Fruit fly (Drosophila melanogaster) whole organism, prepupa: ENCODE results near the gene NHP2.

ENCODE experiments used
- CG10631 ChIP-seq: fragments of 200-800 bp; sonication (Bioruptor generic); optimal IDR thresholded peaks from 2 replicates; lab custom pipeline; 2016; ENCODE audit warnings: missing biosample characterization, missing genetic modification characterization
- Hr39 ChIP-seq: fragments of 200-800 bp; sonication (Bioruptor generic); optimal IDR thresholded peaks from 2 replicates; lab custom pipeline; 2016; ENCODE audit warnings: missing biosample characterization, missing genetic modification characterization
- Lpt ChIP-seq: fragments of 200-800 bp; sonication (Bioruptor generic); optimal IDR thresholded peaks from 3 replicates; lab custom pipeline; 2016; ENCODE audit warnings: missing biosample characterization, missing genetic modification characterization
- OdsH ChIP-seq: fragments of 200-800 bp; sonication (Bioruptor generic); optimal IDR thresholded peaks from 3 replicates; lab custom pipeline; 2016; ENCODE audit warnings: missing biosample characterization, missing genetic modification characterization
- fd59A ChIP-seq: fragments of 200-800 bp; sonication (Bioruptor generic); optimal IDR thresholded peaks from 2 replicates; lab custom pipeline; 2017; ENCODE audit warnings: missing biosample characterization, mild to moderate bottlenecking, missing genetic modification characterization, missing genetic modification reagents
- fd85E ChIP-seq: fragments of 200-800 bp; sonication (Bioruptor generic); optimal IDR thresholded peaks from 3 replicates; lab custom pipeline; 2016; ENCODE audit warnings: missing biosample characterization, missing genetic modification characterization

dm6 chr3L:14780187-14780586 is 21.8 kb downstream of the NHP2 start:
- no peak for TF ChIP-seq OdsH (GFP tag; lab: Kevin White, UChicago)
- TF ChIP-seq Hr39 (GFP tag; lab: Kevin White, UChicago): no peak
- TF ChIP-seq Lpt (GFP tag; lab: Kevin White, UChicago): no peak
- TF ChIP-seq CG10631 (GFP tag; lab: Kevin White, UChicago): no peak
- TF ChIP-seq fd85E: no peak
- no peak for TF ChIP-seq fd59A (GFP tag; lab: Kevin White, UChicago)
